Worm (Caenorhabditis elegans) whole organism, early embryonic: ENCODE results near the gene ech-9.

Source experiments
- ama-1 ChIP-seq: fragments of 150-350 bp; optimal IDR thresholded peaks from 2 replicates; lab custom pipeline; 2014
- ceh-13 ChIP-seq: fragments of 200-800 bp; sonication (Bioruptor generic); optimal IDR thresholded peaks from 2 replicates; lab custom pipeline; 2018; ENCODE audit warnings: mild to moderate bottlenecking, missing genetic modification characterization, missing compliant biosample characterization
- flt-1 ChIP-seq: fragments of 200-800 bp; sonication (Bioruptor generic); IDR thresholded peaks from 2 replicates; pipeline ENCODE4 v1.3.6; 2022; ENCODE audit warnings: missing genetic modification characterization, missing compliant biosample characterization
- hmbx-1 ChIP-seq: sonication (generic microtip); optimal IDR thresholded peaks from 2 replicates; lab custom pipeline; 2016; ENCODE audit warnings: mild to moderate bottlenecking, missing genetic modification characterization, missing compliant biosample characterization
- hmg-4 ChIP-seq: fragments of 200-800 bp; sonication (Bioruptor generic); optimal IDR thresholded peaks from 2 replicates; lab custom pipeline; 2018; ENCODE audit warnings: mild to moderate bottlenecking, missing genetic modification characterization, missing compliant biosample characterization
- scrt-1 ChIP-seq: fragments of 200-800 bp; sonication (Bioruptor generic); IDR thresholded peaks from 2 replicates; pipeline ENCODE4 v1.3.6; 2022; ENCODE audit warnings: missing genetic modification characterization, missing compliant biosample characterization
- tbx-37 ChIP-seq: fragments of 200-800 bp; sonication (Bioruptor generic); conservative IDR thresholded peaks from 2 replicates; pipeline ENCODE4 v1.3.6; 2022; ENCODE audit warnings: missing genetic modification reagents, missing genetic modification characterization, missing compliant biosample characterization

ce11 chrIV:10275050-10275449 is 39.9 kb upstream of the ech-9 start:
- TF ChIP-seq tbx-37 (no peak), hmg-4 (GFP tag; lab: Kevin White, UChicago) (no peak), hmbx-1 (tag; lab: Kevin White, UChicago) (no peak), ceh-13 (no peak), ama-1 (no peak), scrt-1 (no peak), flt-1 (GFP tag; lab: Robert Waterston, UW) (no peak)
